Worm (Caenorhabditis elegans) whole organism, young adult: ENCODE results near the gene C35B1.9.

Experiments used
- B0336.3 ChIP-seq: fragments of 200-800 bp; sonication (Bioruptor generic); IDR thresholded peaks from 2 replicates; pipeline ENCODE4 v1.3.6; 2022; ENCODE audit warnings: missing genetic modification characterization, missing compliant biosample characterization
- C06A6.2 ChIP-seq: fragments of 200-800 bp; sonication (Bioruptor generic); conservative IDR thresholded peaks from 2 replicates; pipeline ENCODE4 v1.3.6; 2022; ENCODE audit warnings: missing genetic modification characterization, missing compliant biosample characterization
- C17E4.6 ChIP-seq: fragments of 200-800 bp; sonication (Bioruptor generic); IDR thresholded peaks from 2 replicates; pipeline ENCODE4 v1.3.6; 2022; ENCODE audit warnings: missing genetic modification reagents, missing genetic modification characterization, missing compliant biosample characterization
- F22D6.2 ChIP-seq: sonication (generic microtip); optimal IDR thresholded peaks from 2 replicates; lab custom pipeline; 2016; ENCODE audit warnings: mild to moderate bottlenecking, missing genetic modification characterization, missing compliant biosample characterization
- F52B5.7 ChIP-seq: sonication (generic microtip); optimal IDR thresholded peaks from 2 replicates; lab custom pipeline; 2016; ENCODE audit warnings: mild to moderate bottlenecking, missing genetic modification characterization, missing compliant biosample characterization
- F57A8.1 ChIP-seq: fragments of 200-800 bp; sonication (Bioruptor generic); optimal IDR thresholded peaks from 2 replicates; lab custom pipeline; 2018; ENCODE audit warnings: mild to moderate bottlenecking, missing genetic modification characterization, moderate library complexity, missing compliant biosample characterization
- Y53G8AR.9 ChIP-seq: fragments of 200-800 bp; sonication (Bioruptor generic); conservative IDR thresholded peaks from 2 replicates; pipeline ENCODE4 v1.3.6; 2022; ENCODE audit warnings: missing genetic modification reagents, missing genetic modification characterization, missing compliant biosample characterization
- ZK185.1 ChIP-seq: sonication (generic microtip); optimal IDR thresholded peaks from 2 replicates; lab custom pipeline; 2016; ENCODE audit warnings: mild to moderate bottlenecking, missing genetic modification characterization, missing compliant biosample characterization; ENCODE audit not compliant: poor library complexity, severe bottlenecking
- akir-1 ChIP-seq: fragments of 200-800 bp; sonication (Bioruptor generic); optimal IDR thresholded peaks from 2 replicates; lab custom pipeline; 2018; ENCODE audit warnings: mild to moderate bottlenecking, missing genetic modification characterization, moderate library complexity, missing compliant biosample characterization
- bed-2 ChIP-seq: fragments of 200-800 bp; sonication (Bioruptor generic); IDR thresholded peaks from 2 replicates; pipeline ENCODE4 v1.3.6; 2022; ENCODE audit warnings: missing genetic modification reagents, missing genetic modification characterization, missing compliant biosample characterization
- ccch-3 ChIP-seq: fragments of 200-800 bp; sonication (Bioruptor generic); optimal IDR thresholded peaks from 2 replicates; lab custom pipeline; 2018; ENCODE audit warnings: mild to moderate bottlenecking, missing genetic modification characterization, missing compliant biosample characterization
- ceh-91 ChIP-seq: fragments of 200-800 bp; sonication (Bioruptor generic); IDR thresholded peaks from 2 replicates; pipeline ENCODE4 v1.3.6; 2022; ENCODE audit warnings: missing genetic modification reagents, missing genetic modification characterization, missing compliant biosample characterization
- die-1 ChIP-seq: sonication (generic microtip); optimal IDR thresholded peaks from 2 replicates; lab custom pipeline; 2016; ENCODE audit warnings: missing genotype, mild to moderate bottlenecking, missing genetic modification characterization, missing compliant biosample characterization
- egl-18 ChIP-seq: fragments of 200-800 bp; sonication (Bioruptor generic); IDR thresholded peaks from 2 replicates; pipeline ENCODE4 v1.3.6; 2022; ENCODE audit warnings: missing genetic modification reagents, missing genetic modification characterization, missing compliant biosample characterization
- egrh-3 ChIP-seq: fragments of 200-800 bp; sonication (Bioruptor generic); IDR thresholded peaks from 2 replicates; pipeline ENCODE4 v1.3.6; 2022; ENCODE audit warnings: missing genetic modification reagents, missing genetic modification characterization, missing compliant biosample characterization
- ekl-4 ChIP-seq: fragments of 200-800 bp; sonication (Bioruptor generic); IDR thresholded peaks from 2 replicates; pipeline ENCODE4 v1.3.6; 2022; ENCODE audit warnings: missing genetic modification reagents, missing genetic modification characterization, missing compliant biosample characterization
- lag-1 ChIP-seq: fragments of 200-800 bp; sonication (Bioruptor generic); IDR thresholded peaks from 2 replicates; pipeline ENCODE4 v1.3.6; 2022; ENCODE audit warnings: missing genetic modification reagents, missing genetic modification characterization, missing compliant biosample characterization
- let-526 ChIP-seq: fragments of 200-800 bp; sonication (Bioruptor generic); IDR thresholded peaks from 2 replicates; pipeline ENCODE4 v1.3.6; 2022; ENCODE audit warnings: missing genetic modification reagents, missing genetic modification characterization, missing compliant biosample characterization
- let-607 ChIP-seq, 2 experiments: fragments of 200-800 bp in 1 of 2; sonication (Bioruptor generic) in 1 of 2; sonication (generic microtip) in 1 of 2; optimal IDR thresholded peaks; 2 replicates each; lab custom pipeline; 2016 to 2018; ENCODE audit warnings: mild to moderate bottlenecking in 2 of 2, missing compliant biosample characterization in 2 of 2, missing genetic modification characterization in 2 of 2, moderate library complexity in 2 of 2, missing genotype in 1 of 2
- lin-26 ChIP-seq: fragments of 200-800 bp; sonication (Bioruptor generic); IDR thresholded peaks from 2 replicates; pipeline ENCODE4 v1.3.6; 2022; ENCODE audit warnings: missing genetic modification reagents, missing genetic modification characterization, missing compliant biosample characterization
- lin-40 ChIP-seq: sonication (generic microtip); optimal IDR thresholded peaks from 2 replicates; lab custom pipeline; 2016; ENCODE audit warnings: missing genetic modification characterization, mild to moderate bottlenecking, missing compliant biosample characterization, missing genotype, missing genetic modification reagents
- madf-6 ChIP-seq: fragments of 200-800 bp; sonication (Bioruptor generic); IDR thresholded peaks from 2 replicates; pipeline ENCODE4 v1.3.6; 2022; ENCODE audit warnings: missing genetic modification reagents, missing genetic modification characterization, missing compliant biosample characterization
- nfya-1 ChIP-seq: sonication (generic microtip); optimal IDR thresholded peaks from 2 replicates; lab custom pipeline; 2017; ENCODE audit warnings: antibody characterized with exemption, missing compliant biosample characterization, missing genetic modification characterization, borderline replicate concordance; ENCODE audit not compliant: insufficient read depth
- nhr-27 ChIP-seq: fragments of 200-800 bp; sonication (Bioruptor generic); optimal IDR thresholded peaks from 2 replicates; lab custom pipeline; 2018; ENCODE audit warnings: mild to moderate bottlenecking, missing genetic modification characterization, moderate library complexity, missing compliant biosample characterization
- nhr-80 ChIP-seq: sonication (generic microtip); optimal IDR thresholded peaks from 2 replicates; lab custom pipeline; 2016; ENCODE audit warnings: missing genetic modification characterization, missing compliant biosample characterization
- nhr-90 ChIP-seq: sonication (generic microtip); optimal IDR thresholded peaks from 2 replicates; lab custom pipeline; 2016; ENCODE audit warnings: missing genotype, mild to moderate bottlenecking, missing genetic modification characterization, missing compliant biosample characterization
- rcor-1 ChIP-seq: fragments of 200-800 bp; sonication (Bioruptor generic); IDR thresholded peaks from 2 replicates; pipeline ENCODE4 v1.3.6; 2022; ENCODE audit warnings: missing genetic modification reagents, missing genetic modification characterization, missing compliant biosample characterization
- rpc-1 ChIP-seq, 2 experiments: fragments of 150-350 bp in 1 of 2; sonication (generic microtip) in 1 of 2; optimal IDR thresholded peaks; 2 replicates each; lab custom pipeline; 2014 to 2018; ENCODE audit warnings: missing biosample characterization in 1 of 2, missing genetic modification characterization in 1 of 2, missing genetic modification reagents in 1 of 2, missing genotype in 1 of 2
- sdz-38 ChIP-seq: sonication (generic microtip); optimal IDR thresholded peaks from 2 replicates; lab custom pipeline; 2016; ENCODE audit warnings: missing genotype, missing genetic modification characterization, missing compliant biosample characterization
- sea-2 ChIP-seq: fragments of 200-800 bp; sonication (Bioruptor generic); IDR thresholded peaks from 2 replicates; pipeline ENCODE4 v1.3.6; 2022; ENCODE audit warnings: missing genetic modification characterization, missing compliant biosample characterization
- snpc-1.1 ChIP-seq: sonication (generic microtip); optimal IDR thresholded peaks from 2 replicates; lab custom pipeline; 2017; ENCODE audit warnings: missing genetic modification characterization, mild to moderate bottlenecking, missing compliant biosample characterization, antibody characterized with exemption, moderate library complexity, missing genotype, missing genetic modification reagents; ENCODE audit not compliant: insufficient read depth
- snpc-3.4 ChIP-seq: sonication (generic microtip); optimal IDR thresholded peaks from 2 replicates; lab custom pipeline; 2017; ENCODE audit warnings: missing genetic modification characterization, mild to moderate bottlenecking, missing compliant biosample characterization, antibody characterized with exemption, moderate library complexity, missing genotype, missing genetic modification reagents
- sptf-2 ChIP-seq: fragments of 200-800 bp; sonication (Bioruptor generic); optimal IDR thresholded peaks from 2 replicates; lab custom pipeline; 2018; ENCODE audit warnings: mild to moderate bottlenecking, missing genetic modification characterization, missing compliant biosample characterization
- tbx-9 ChIP-seq: sonication (generic microtip); optimal IDR thresholded peaks from 2 replicates; lab custom pipeline; 2016; ENCODE audit warnings: borderline replicate concordance, missing genetic modification characterization, inconsistent platforms, missing compliant biosample characterization
- tlf-1 ChIP-seq: fragments of 200-800 bp; sonication (Bioruptor generic); optimal IDR thresholded peaks from 2 replicates; lab custom pipeline; 2018; ENCODE audit warnings: mild to moderate bottlenecking, missing genetic modification characterization, missing compliant biosample characterization
- unc-62 ChIP-seq: fragments of 150-350 bp; optimal IDR thresholded peaks from 2 replicates; lab custom pipeline; 2014; ENCODE audit warnings: missing biosample characterization, missing genetic modification reagents, missing genetic modification characterization
- zfh-2 ChIP-seq: fragments of 200-800 bp; sonication (Bioruptor generic); conservative IDR thresholded peaks from 2 replicates; pipeline ENCODE4 v1.3.6; 2022; ENCODE audit warnings: missing genetic modification reagents, missing genetic modification characterization, missing compliant biosample characterization
- ztf-18 ChIP-seq: sonication (generic microtip); optimal IDR thresholded peaks from 2 replicates; lab custom pipeline; 2016; ENCODE audit warnings: missing genotype, mild to moderate bottlenecking, missing genetic modification characterization, missing compliant biosample characterization
- ztf-22 ChIP-seq: fragments of 200-800 bp; sonication (Bioruptor generic); optimal IDR thresholded peaks from 2 replicates; lab custom pipeline; 2018; ENCODE audit warnings: mild to moderate bottlenecking, missing genetic modification characterization, moderate library complexity, missing compliant biosample characterization
- ztf-25 ChIP-seq: fragments of 200-800 bp; sonication (Bioruptor generic); IDR thresholded peaks from 2 replicates; pipeline ENCODE4 v1.3.6; 2022; ENCODE audit warnings: missing genetic modification reagents, missing genetic modification characterization, missing compliant biosample characterization

Gene C35B1.9

DNA sequence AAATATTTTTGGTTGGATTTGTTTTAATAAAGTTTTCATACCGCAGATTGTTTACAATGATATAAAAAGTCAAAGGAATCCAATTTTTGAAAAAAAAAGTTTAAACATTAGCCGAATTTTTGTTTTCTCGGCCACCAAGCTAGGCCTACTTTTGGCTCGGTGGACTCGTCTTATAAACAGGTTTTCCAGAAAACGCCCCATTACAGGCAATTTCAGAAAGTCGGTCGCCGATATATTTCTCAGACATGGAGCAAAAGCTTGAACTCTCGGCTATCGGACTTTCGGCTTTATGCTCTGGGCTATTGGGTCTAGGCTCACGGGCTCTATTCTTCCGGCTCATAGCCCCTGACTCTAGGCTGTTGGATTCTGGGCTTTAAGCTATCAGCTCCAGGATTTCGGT, 2.3 kb upstream of the C35B1.9 start:
- TF ChIP-seq rpc-1 (optimal IDR thresholded peaks at IDR 0.05; lab: Kevin White, UChicago) (no peak), rpc-1 (tag; optimal IDR thresholded peaks at IDR 0.05; lab: Kevin White, UChicago) (no peak), C06A6.2 (no peak), unc-62 (no peak), nhr-90 (tag; lab: Kevin White, UChicago) (no peak), tbx-9 (no peak), B0336.3 (GFP tag; lab: Robert Waterston, UW) (peak; percentile 82), akir-1 (GFP tag; lab: Kevin White, UChicago) (no peak), snpc-3.4 (tag; lab: Kevin White, UChicago) (peak; percentile 33), Y53G8AR.9 (GFP tag; lab: Robert Waterston, UW) (0 out of 2 replicates have a peak, but pooled peaks have one; percentile 36), nfya-1 (tag; lab: Kevin White, UChicago) (no peak)

DNA sequence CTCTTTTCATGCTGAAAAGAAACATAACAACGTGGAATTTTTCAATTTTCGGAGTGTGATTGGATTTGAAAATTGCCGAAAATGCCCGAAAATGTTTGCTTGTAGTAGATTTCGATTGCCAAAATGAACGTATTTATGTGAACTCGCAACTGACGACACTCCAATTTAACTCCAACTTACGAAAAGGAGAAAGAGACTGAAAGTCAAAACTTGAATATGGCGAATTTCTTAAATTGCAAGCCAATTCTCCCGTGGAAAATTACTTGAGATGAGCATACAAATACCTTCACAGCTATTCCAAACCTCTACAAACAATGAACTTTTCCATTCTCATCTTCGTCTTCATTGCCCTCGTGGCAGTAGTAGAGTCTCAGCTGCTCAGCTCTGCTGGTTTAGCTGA, 1.9 kb upstream of the C35B1.9 start:
- no peak for TF ChIP-seq ekl-4
- TF ChIP-seq F52B5.7 (tag; lab: Kevin White, UChicago) = no peak
- no peak for TF ChIP-seq let-526 (GFP tag; lab: Robert Waterston, UW)
- TF ChIP-seq lag-1 (GFP tag; lab: Robert Waterston, UW) = no peak

DNA sequence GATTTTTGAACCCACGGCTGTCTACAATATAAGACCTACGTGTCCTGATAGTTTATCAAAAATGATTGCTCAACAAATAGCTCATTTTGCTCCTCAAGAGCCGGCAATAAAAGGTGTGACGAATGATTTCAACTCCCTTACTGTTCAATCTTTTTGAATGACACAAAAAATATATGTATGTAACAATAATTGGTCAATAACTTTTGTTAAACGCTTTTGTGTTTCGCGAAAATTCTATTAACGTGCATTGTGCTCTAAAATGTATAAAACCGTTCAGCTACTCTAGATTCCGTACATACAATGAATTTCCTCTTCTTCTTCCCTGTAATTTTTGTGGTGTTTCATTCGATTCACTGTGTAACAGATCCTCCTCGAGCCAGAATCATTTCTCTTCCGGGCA, 1.2 kb downstream of the C35B1.9 start, which contains the start of gene C35B1.4:
Gene C35B1.4, plus strand, starts transcription at position 301 of the 400 bp plus-strand sequence.
- no peak for TF ChIP-seq ztf-18 (tag; lab: Kevin White, UChicago)
- no peak for TF ChIP-seq madf-6 (GFP tag; lab: Robert Waterston, UW)
- TF ChIP-seq ZK185.1 (tag; lab: Kevin White, UChicago) = no peak
- TF ChIP-seq F57A8.1 (GFP tag; lab: Kevin White, UChicago) = no peak
- TF ChIP-seq, all 124 proteins: peak for 0

DNA sequence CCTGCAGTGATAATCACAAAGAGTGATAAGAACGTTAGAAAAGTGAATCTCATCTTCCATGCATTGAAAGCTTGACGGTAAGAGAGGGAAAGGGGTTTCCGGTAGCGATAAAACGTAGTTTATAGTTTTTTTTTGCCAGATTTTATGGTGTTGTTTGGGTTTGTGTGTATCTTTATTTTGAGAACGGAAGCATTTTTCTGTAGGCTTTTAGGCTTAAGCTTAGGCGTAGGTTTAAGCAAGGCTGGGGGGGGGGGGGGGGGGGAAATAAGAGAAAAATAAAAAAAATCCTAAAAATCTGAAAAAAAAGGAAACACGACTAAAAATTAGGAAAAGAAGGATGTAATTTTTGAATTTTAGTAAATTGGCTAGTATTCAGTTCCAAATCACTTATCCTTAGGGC, 1.8 kb downstream of the C35B1.9 start, which contains the start of gene C35B1.8:
Gene C35B1.8, minus strand, starts transcription at position 101 of the 400 bp plus-strand sequence.
- TF ChIP-seq F22D6.2 (tag; lab: Kevin White, UChicago) (no peak), snpc-3.4 (tag; lab: Kevin White, UChicago) (no peak), nhr-80 (no peak), sdz-38 (tag; lab: Kevin White, UChicago) (no peak), let-607 (tag; optimal IDR thresholded peaks at IDR 0.05; lab: Kevin White, UChicago) (no peak), lin-26 (no peak), ceh-91 (GFP tag; lab: Robert Waterston, UW) (no peak), nhr-27 (no peak), bed-2 (no peak), sptf-2 (GFP tag; lab: Kevin White, UChicago) (no peak), die-1 (no peak), nhr-90 (tag; lab: Kevin White, UChicago) (no peak), ccch-3 (GFP tag; lab: Kevin White, UChicago) (no peak)

DNA sequence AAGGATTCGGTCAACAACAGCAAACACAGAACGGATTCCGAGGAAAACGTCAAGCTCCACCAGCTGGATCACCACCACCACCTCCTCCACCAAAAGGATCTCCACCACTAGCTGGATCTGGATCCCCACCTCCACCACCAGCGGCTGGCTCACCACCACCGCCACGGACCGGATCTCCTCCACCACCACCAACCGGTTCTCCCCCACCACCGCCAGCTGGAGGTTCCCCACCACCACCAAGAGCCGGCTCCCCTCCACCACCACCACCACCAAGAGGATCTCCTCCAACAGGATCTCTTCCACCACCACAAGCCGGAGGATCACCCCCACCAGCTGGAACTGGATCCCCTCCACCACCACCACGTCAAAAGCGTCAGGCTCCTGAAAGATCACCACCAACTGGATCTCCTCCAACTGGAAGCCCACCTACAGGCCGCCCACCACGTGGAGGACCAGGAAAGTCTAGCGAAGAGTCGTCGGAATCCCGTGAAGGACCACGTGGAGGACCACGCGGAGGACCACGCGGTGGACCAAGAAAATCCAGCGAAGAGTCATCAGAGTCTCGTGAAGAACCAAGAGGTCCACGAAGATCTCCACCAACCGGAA, 4.0 kb downstream of the C35B1.9 start:
- TF ChIP-seq snpc-1.1 (tag; lab: Kevin White, UChicago) (no peak), rcor-1 (GFP tag; lab: Robert Waterston, UW) (no peak), ztf-22 (GFP tag; lab: Kevin White, UChicago) (no peak), zfh-2 (GFP tag; lab: Robert Waterston, UW) (peak; percentile 71), lin-40 (tag; lab: Kevin White, UChicago) (no peak), ccch-3 (GFP tag; lab: Kevin White, UChicago) (no peak), sea-2 (no peak), C17E4.6 (GFP tag; lab: Robert Waterston, UW) (no peak), snpc-3.4 (tag; lab: Kevin White, UChicago) (no peak), egrh-3 (GFP tag; lab: Robert Waterston, UW) (peak; percentile 96), ztf-25 (GFP tag; lab: Robert Waterston, UW) (no peak), let-607 (tag; optimal IDR thresholded peaks at IDR 0.05; lab: Kevin White, UChicago) (no peak), egl-18 (GFP tag; lab: Robert Waterston, UW) (no peak), ceh-91 (GFP tag; lab: Robert Waterston, UW) (peak; percentile 9; the same call in 1 of the 2 replicates), sptf-2 (GFP tag; lab: Kevin White, UChicago) (peak; percentile 38), tlf-1 (GFP tag; lab: Kevin White, UChicago) (no peak), F57A8.1 (GFP tag; lab: Kevin White, UChicago) (peak; percentile 9), nhr-80 (no peak)
